Fruit fly (Drosophila melanogaster) whole organism, embryonic: ENCODE measurements around the gene tsl.

ENCODE experiments used
- Adf1 ChIP-seq: fragments of 200-800 bp; sonication (Bioruptor generic); IDR thresholded peaks from 2 replicates; pipeline ENCODE4 v1.3.6; 2022; ENCODE audit warnings: missing biosample characterization, missing genetic modification characterization
- B-H2 ChIP-seq: fragments of 200-800 bp; sonication (Bioruptor generic); optimal IDR thresholded peaks from 2 replicates; lab custom pipeline; 2018; ENCODE audit warnings: missing biosample characterization, mild to moderate bottlenecking, missing genetic modification characterization
- Bteb2 ChIP-seq: fragments of 200-800 bp; sonication (Bioruptor generic); optimal IDR thresholded peaks from 2 replicates; lab custom pipeline; 2016; ENCODE audit warnings: missing biosample characterization, missing genetic modification characterization
- CG15011 ChIP-seq: fragments of 200-800 bp; sonication (Bioruptor generic); optimal IDR thresholded peaks from 3 replicates; lab custom pipeline; 2018; ENCODE audit warnings: missing biosample characterization, mild to moderate bottlenecking, missing genetic modification characterization
- CG17361 ChIP-seq: fragments of 200-800 bp; sonication (Bioruptor generic); IDR thresholded peaks from 3 replicates; pipeline ENCODE4 v1.3.6; 2022; ENCODE audit warnings: missing biosample characterization, missing genetic modification characterization
- CG17802 ChIP-seq: fragments of 200-800 bp; sonication (Bioruptor generic); optimal IDR thresholded peaks from 2 replicates; lab custom pipeline; 2018; ENCODE audit warnings: missing biosample characterization, mild to moderate bottlenecking, missing genetic modification characterization, moderate library complexity
- CG1792 ChIP-seq: fragments of 200-800 bp; sonication (Bioruptor generic); optimal IDR thresholded peaks from 2 replicates; lab custom pipeline; 2016; ENCODE audit warnings: missing biosample characterization, missing genetic modification characterization
- CG1832 ChIP-seq: fragments of 200-800 bp; sonication (Bioruptor generic); optimal IDR thresholded peaks from 2 replicates; lab custom pipeline; 2017; ENCODE audit warnings: missing biosample characterization, mild to moderate bottlenecking, missing genetic modification characterization, inconsistent platforms
- CG18619 ChIP-seq: fragments of 200-800 bp; sonication (Bioruptor generic); optimal IDR thresholded peaks from 3 replicates; lab custom pipeline; 2017; ENCODE audit warnings: missing biosample characterization, mild to moderate bottlenecking, missing genetic modification characterization
- CG3163 ChIP-seq: fragments of 200-800 bp; sonication (Bioruptor generic); optimal IDR thresholded peaks from 3 replicates; lab custom pipeline; 2016; ENCODE audit warnings: missing biosample characterization, missing genetic modification characterization
- CG32767 ChIP-seq: fragments of 200-800 bp; sonication (Bioruptor generic); IDR thresholded peaks from 2 replicates; pipeline ENCODE4 v1.3.6; 2022; ENCODE audit warnings: missing biosample characterization, missing genetic modification characterization
- CG3726 ChIP-seq: fragments of 200-800 bp; sonication (Bioruptor generic); IDR thresholded peaks from 3 replicates; pipeline ENCODE4, ENCODE4 v1.3.6; 2022; ENCODE audit warnings: missing biosample characterization, missing genetic modification characterization
- CG5245 ChIP-seq: fragments of 200-800 bp; sonication (Bioruptor generic); optimal IDR thresholded peaks from 3 replicates; lab custom pipeline; 2016; ENCODE audit warnings: missing biosample characterization, missing genetic modification characterization
- CG6765 ChIP-seq: fragments of 200-800 bp; sonication (Bioruptor generic); optimal IDR thresholded peaks from 3 replicates; lab custom pipeline; 2017; ENCODE audit warnings: missing biosample characterization, mild to moderate bottlenecking, missing genetic modification characterization
- CG6813 ChIP-seq: fragments of 200-800 bp; sonication (Bioruptor generic); optimal IDR thresholded peaks from 2 replicates; lab custom pipeline; 2017; ENCODE audit warnings: missing biosample characterization, missing genetic modification characterization, mild to moderate bottlenecking, moderate library complexity, missing genetic modification reagents
- CG7556 ChIP-seq: fragments of 200-800 bp; sonication (Bioruptor generic); optimal IDR thresholded peaks from 2 replicates; lab custom pipeline; 2017; ENCODE audit warnings: missing biosample characterization, mild to moderate bottlenecking, missing genetic modification characterization
- CG7987 ChIP-seq: fragments of 200-800 bp; sonication (Bioruptor generic); optimal IDR thresholded peaks from 2 replicates; lab custom pipeline; 2018; ENCODE audit warnings: missing biosample characterization, mild to moderate bottlenecking, missing genetic modification characterization, moderate library complexity
- CHES-1-like ChIP-seq: fragments of 200-800 bp; sonication (Bioruptor generic); optimal IDR thresholded peaks from 2 replicates; lab custom pipeline; 2016; ENCODE audit warnings: missing biosample characterization, missing genetic modification characterization
- CTCF ChIP-seq: fragments of 200-800 bp; sonication (Bioruptor generic); optimal IDR thresholded peaks from 2 replicates; lab custom pipeline; 2017; ENCODE audit warnings: missing biosample characterization, mild to moderate bottlenecking, missing genetic modification characterization, moderate library complexity
- CkIIα-i1 ChIP-seq: fragments of 200-800 bp; sonication (Bioruptor generic); IDR thresholded peaks from 2 replicates; pipeline ENCODE4 v1.3.6; 2022; ENCODE audit warnings: missing biosample characterization, missing genetic modification characterization
- Deaf1 ChIP-seq: fragments of 200-800 bp; optimal IDR thresholded peaks from 3 replicates; lab custom pipeline; 2019; ENCODE audit warnings: missing biosample characterization, mild to moderate bottlenecking, missing genetic modification characterization, moderate library complexity
- Dip2 ChIP-seq: fragments of 200-800 bp; sonication (Bioruptor generic); IDR thresholded peaks from 2 replicates; pipeline ENCODE4 v1.3.6; 2022; ENCODE audit warnings: missing biosample characterization, missing genetic modification characterization
- Dll ChIP-seq: fragments of 200-800 bp; sonication (Bioruptor generic); IDR thresholded peaks from 4 replicates; pipeline ENCODE4 v1.3.6; 2022; ENCODE audit warnings: missing biosample characterization, missing genetic modification characterization; ENCODE audit not compliant: partially characterized antibody
- HLH4C ChIP-seq: fragments of 200-800 bp; sonication (Bioruptor generic); IDR thresholded peaks from 3 replicates; pipeline ENCODE4 v1.3.6; 2022; ENCODE audit warnings: missing biosample characterization, missing genetic modification characterization; ENCODE audit not compliant: partially characterized antibody
- Jarid2 ChIP-seq: fragments of 200-800 bp; sonication (Bioruptor generic); optimal IDR thresholded peaks from 3 replicates; lab custom pipeline; 2017; ENCODE audit warnings: mild to moderate bottlenecking, missing biosample characterization, missing genetic modification reagents, missing genetic modification characterization
- MBD-R2 ChIP-seq: fragments of 200-800 bp; sonication (Bioruptor generic); IDR thresholded peaks from 2 replicates; pipeline ENCODE4 v1.3.6; 2022; ENCODE audit warnings: missing biosample characterization, missing genetic modification characterization
- Oaz ChIP-seq: fragments of 200-800 bp; sonication (Bioruptor generic); IDR thresholded peaks from 2 replicates; pipeline ENCODE4 v1.3.6; 2022; ENCODE audit warnings: missing biosample characterization, missing genetic modification characterization
- Rx ChIP-seq: fragments of 200-800 bp; sonication (Bioruptor generic); IDR thresholded peaks from 2 replicates; pipeline ENCODE4 v1.3.6; 2022; ENCODE audit warnings: missing biosample characterization, missing genetic modification characterization
- Trl ChIP-seq, 3 experiments: fragments of >200 bp in 2 of 3; fragments of 200-800 bp in 1 of 3; sonication (Bioruptor generic) in 1 of 3; optimal IDR thresholded peaks; 2 replicates in 1 of 3; 3 replicates in 2 of 3; lab custom pipeline; 2016 to 2017; ENCODE audit warnings: missing biosample characterization in 1 of 3, missing genetic modification characterization in 1 of 3
- bigmax ChIP-seq: fragments of 200-800 bp; sonication (Bioruptor generic); optimal IDR thresholded peaks from 2 replicates; lab custom pipeline; 2018; ENCODE audit warnings: missing biosample characterization, mild to moderate bottlenecking, missing genetic modification characterization
- cg ChIP-seq: fragments of 200-800 bp; sonication (Bioruptor generic); optimal IDR thresholded peaks from 3 replicates; lab custom pipeline; 2019; ENCODE audit warnings: missing biosample characterization, mild to moderate bottlenecking, missing genetic modification characterization, moderate library complexity
- ci ChIP-seq: fragments of 200-800 bp; sonication (Bioruptor generic); IDR thresholded peaks from 3 replicates; pipeline ENCODE4 v1.3.6; 2022; ENCODE audit warnings: missing biosample characterization, missing genetic modification characterization
- exex ChIP-seq: fragments of 200-800 bp; sonication (Bioruptor generic); optimal IDR thresholded peaks from 4 replicates; lab custom pipeline; 2018; ENCODE audit warnings: missing biosample characterization, mild to moderate bottlenecking, missing genetic modification characterization, moderate library complexity
- ind ChIP-seq: fragments of 200-800 bp; sonication (Bioruptor generic); optimal IDR thresholded peaks from 3 replicates; lab custom pipeline; 2016; ENCODE audit warnings: missing biosample characterization, missing genetic modification characterization
- jumu ChIP-seq: fragments of 200-800 bp; sonication (Bioruptor generic); optimal IDR thresholded peaks from 3 replicates; lab custom pipeline; 2016; ENCODE audit warnings: missing biosample characterization, missing genetic modification characterization
- onecut ChIP-seq: fragments of 200-800 bp; sonication (Bioruptor generic); IDR thresholded peaks from 2 replicates; pipeline ENCODE4 v1.3.6; 2022; ENCODE audit warnings: missing biosample characterization, missing genetic modification characterization
- phol ChIP-seq: fragments of 200-800 bp; sonication (Bioruptor generic); optimal IDR thresholded peaks from 3 replicates; lab custom pipeline; 2018; ENCODE audit warnings: missing biosample characterization, mild to moderate bottlenecking, missing genetic modification characterization, moderate library complexity
- slbo ChIP-seq: fragments of 200-800 bp; sonication (Bioruptor generic); IDR thresholded peaks from 2 replicates; pipeline ENCODE4 v1.3.6; 2022; ENCODE audit warnings: missing biosample characterization, missing genetic modification characterization
- so ChIP-seq: fragments of 200-800 bp; sonication (Bioruptor generic); IDR thresholded peaks from 3 replicates; pipeline ENCODE4 v1.3.6; 2022; ENCODE audit warnings: missing biosample characterization, missing genetic modification characterization
- sr ChIP-seq: fragments of 200-800 bp; sonication (Bioruptor generic); IDR thresholded peaks from 3 replicates; pipeline ENCODE4 v1.3.6; 2022; ENCODE audit warnings: missing biosample characterization, missing genetic modification characterization
- tgo ChIP-seq: fragments of 200-800 bp; sonication (Bioruptor generic); IDR thresholded peaks from 3 replicates; pipeline ENCODE4 v1.3.6; 2022; ENCODE audit warnings: missing biosample characterization, missing genetic modification characterization
- tll ChIP-seq, 2 experiments: fragments of 200-800 bp in 1 of 2; fragments of >200 bp in 1 of 2; sonication (Bioruptor generic) in 1 of 2; optimal IDR thresholded peaks; 2 replicates each; lab custom pipeline; 2017 to 2019; ENCODE audit warnings: missing biosample characterization in 2 of 2, missing genetic modification characterization in 2 of 2, mild to moderate bottlenecking in 1 of 2, moderate library complexity in 1 of 2
- tna ChIP-seq: fragments of 200-800 bp; sonication (Bioruptor generic); IDR thresholded peaks from 2 replicates; pipeline ENCODE4 v1.3.6; 2022; ENCODE audit warnings: missing biosample characterization, missing genetic modification characterization; ENCODE audit not compliant: partially characterized antibody
- toy ChIP-seq: fragments of 200-800 bp; sonication (Bioruptor generic); IDR thresholded peaks from 2 replicates; pipeline ENCODE4 v1.3.6; 2022; ENCODE audit warnings: missing biosample characterization, missing genetic modification characterization
- trh ChIP-seq: fragments of 200-800 bp; sonication (Bioruptor generic); optimal IDR thresholded peaks from 2 replicates; lab custom pipeline; 2016; ENCODE audit warnings: missing biosample characterization, missing genetic modification characterization

The tsl gene

dm6 chr3R:21821684-21822561 lies 39.6 kb upstream of the tsl start (continued):
- TF ChIP-seq slbo (GFP tag; lab: Robert Waterston, UW) (0 out of 2 replicates have a peak, but pooled peaks have one; percentile 2), CTCF (peak; percentile 92), MBD-R2 (GFP tag; lab: Robert Waterston, UW) (0 out of 2 replicates have a peak, but pooled peaks have one; percentile 57), toy (GFP tag; lab: Robert Waterston, UW) (0 out of 2 replicates have a peak, but pooled peaks have one; percentile 27), CG32767 (peak; percentile 46; the same call in 1 of the 2 replicates), tna (GFP tag; lab: Robert Waterston, UW) (no peak), cg (GFP tag; lab: Kevin White, UChicago) (peak; percentile 88), Oaz (GFP tag; lab: Robert Waterston, UW) (no peak), Trl (optimal IDR thresholded peaks at IDR 0.05; lab: Kevin White, UChicago) (peak; percentile 39 to 49), Trl (GFP tag; optimal IDR thresholded peaks at IDR 0.05; lab: Kevin White, UChicago) (no peak), trh (GFP tag; lab: Kevin White, UChicago) (no peak), Deaf1 (tag; lab: Kevin White, UChicago) (peak; percentile 70), bigmax (GFP tag; lab: Kevin White, UChicago) (no peak), Dip2 (GFP tag; lab: Robert Waterston, UW) (peak; percentile 89), CG1832 (GFP tag; lab: Kevin White, UChicago) (peak; percentile 38), Dll (GFP tag; lab: Robert Waterston, UW) (0 out of 4 replicates have a peak, but pooled peaks have one; percentile 33)

- TF ChIP-seq ind (GFP tag; lab: Kevin White, UChicago) = no peak
- no peak for TF ChIP-seq Rx
- TF ChIP-seq tgo = no peak
- TF ChIP-seq CkIIα-i1 (GFP tag; lab: Robert Waterston, UW) = no peak
- TF ChIP-seq Bteb2 (GFP tag; lab: Kevin White, UChicago) = no peak
- no peak for TF ChIP-seq so
- no peak for TF ChIP-seq CG6765 (GFP tag; lab: Kevin White, UChicago)
- no peak for TF ChIP-seq exex (tag; lab: Kevin White, UChicago)
- no peak for TF ChIP-seq CG1792 (GFP tag; lab: Kevin White, UChicago)
- peak; percentile 21 for TF ChIP-seq phol (tag; lab: Kevin White, UChicago)
- TF ChIP-seq Adf1 (GFP tag; lab: Robert Waterston, UW) = peak; percentile 88
- TF ChIP-seq CG18619 = peak; percentile 8
- peak; percentile 45 for TF ChIP-seq Jarid2 (GFP tag; lab: Kevin White, UChicago)
- TF ChIP-seq Trl (optimal IDR thresholded peaks at IDR 0.05; lab: Kevin White, UChicago) = peak; percentile 57 to 64
- TF ChIP-seq Trl (GFP tag; optimal IDR thresholded peaks at IDR 0.05; lab: Kevin White, UChicago) = no peak
- TF ChIP-seq CG3726 = no peak
- no peak for TF ChIP-seq B-H2 (GFP tag; lab: Kevin White, UChicago)
- no peak for TF ChIP-seq ci (GFP tag; lab: Robert Waterston, UW)
- peak; percentile 61 for TF ChIP-seq CG7556 (GFP tag; lab: Kevin White, UChicago)
- TF ChIP-seq sr (GFP tag; lab: Robert Waterston, UW) = no peak
- no peak for TF ChIP-seq CG17361 (GFP tag; lab: Robert Waterston, UW)
- no peak for TF ChIP-seq CG5245 (GFP tag; lab: Kevin White, UChicago)
- TF ChIP-seq CTCF = no peak
- no peak for TF ChIP-seq CG7987 (GFP tag; lab: Kevin White, UChicago)
- no peak for TF ChIP-seq CG6813 (GFP tag; lab: Kevin White, UChicago)
- TF ChIP-seq CG3163 (GFP tag; lab: Kevin White, UChicago) = no peak
- peak in 1 of 2 experiments; percentile 47 for TF ChIP-seq tll (GFP tag; optimal IDR thresholded peaks at IDR 0.05; lab: Kevin White, UChicago)
- no peak for TF ChIP-seq CG15011 (GFP tag; lab: Kevin White, UChicago)
- no peak for TF ChIP-seq jumu (GFP tag; lab: Kevin White, UChicago)
- peak; percentile 38; the same call in 1 of the 2 replicates for TF ChIP-seq onecut (GFP tag; lab: Robert Waterston, UW)
- TF ChIP-seq CHES-1-like (GFP tag; lab: Kevin White, UChicago) = no peak
- TF ChIP-seq HLH4C (GFP tag; lab: Robert Waterston, UW) = no peak
- no peak for TF ChIP-seq CG17802 (tag; lab: Kevin White, UChicago)
Measured at dm6 chr3R:21808622-21809347, 26.4 kb upstream of the tsl start.
